Worm (Caenorhabditis elegans) whole organism, young adult: ENCODE results near the gene col-147.

Experiments
- T26A5.8 ChIP-seq: sonication (generic microtip); optimal IDR thresholded peaks from 2 replicates; lab custom pipeline; 2016; ENCODE audit warnings: missing genetic modification characterization, missing compliant biosample characterization
- Y53G8AR.9 ChIP-seq: fragments of 200-800 bp; sonication (Bioruptor generic); conservative IDR thresholded peaks from 2 replicates; pipeline ENCODE4 v1.3.6; 2022; ENCODE audit warnings: missing genetic modification reagents, missing genetic modification characterization, missing compliant biosample characterization
- attf-6 ChIP-seq: fragments of 200-800 bp; sonication (Bioruptor generic); IDR thresholded peaks from 2 replicates; pipeline ENCODE4 v1.3.6; 2022; ENCODE audit warnings: missing genetic modification reagents, missing genetic modification characterization, missing compliant biosample characterization
- dox-1 ChIP-seq: fragments of 200-800 bp; sonication (Bioruptor generic); IDR thresholded peaks from 2 replicates; pipeline ENCODE4 v1.3.6; 2022; ENCODE audit warnings: missing genetic modification reagents, missing genetic modification characterization, missing compliant biosample characterization
- let-526 ChIP-seq: fragments of 200-800 bp; sonication (Bioruptor generic); IDR thresholded peaks from 2 replicates; pipeline ENCODE4 v1.3.6; 2022; ENCODE audit warnings: missing genetic modification reagents, missing genetic modification characterization, missing compliant biosample characterization
- lin-40 ChIP-seq: sonication (generic microtip); optimal IDR thresholded peaks from 2 replicates; lab custom pipeline; 2016; ENCODE audit warnings: missing genetic modification characterization, mild to moderate bottlenecking, missing compliant biosample characterization, missing genotype, missing genetic modification reagents
- madf-6 ChIP-seq: fragments of 200-800 bp; sonication (Bioruptor generic); IDR thresholded peaks from 2 replicates; pipeline ENCODE4 v1.3.6; 2022; ENCODE audit warnings: missing genetic modification reagents, missing genetic modification characterization, missing compliant biosample characterization
- nfyb-1 ChIP-seq: fragments of 200-800 bp; sonication (Bioruptor generic); IDR thresholded peaks from 2 replicates; pipeline ENCODE4 v1.3.6; 2022; ENCODE audit warnings: missing genetic modification reagents, missing genetic modification characterization, missing compliant biosample characterization
- pha-4 ChIP-seq: fragments of 150-350 bp; sonication (generic microtip); optimal IDR thresholded peaks from 2 replicates; lab custom pipeline; 2014; ENCODE audit warnings: missing biosample characterization, missing genetic modification reagents, missing genetic modification characterization
- unc-62 ChIP-seq: fragments of 150-350 bp; optimal IDR thresholded peaks from 2 replicates; lab custom pipeline; 2014; ENCODE audit warnings: missing biosample characterization, missing genetic modification reagents, missing genetic modification characterization

ce11 chrV:9616130-9616529, 17.0 kb downstream of the col-147 start:
- TF ChIP-seq madf-6 (no peak), nfyb-1 (GFP tag; lab: Robert Waterston, UW) (no peak), let-526 (GFP tag; lab: Robert Waterston, UW) (no peak), Y53G8AR.9 (no peak), T26A5.8 (tag; lab: Kevin White, UChicago) (no peak), unc-62 (GFP tag; lab: Kevin White, UChicago) (no peak), dox-1 (GFP tag; lab: Robert Waterston, UW) (no peak), lin-40 (tag; lab: Kevin White, UChicago) (no peak), pha-4 (tag; lab: Kevin White, UChicago) (no peak), attf-6 (GFP tag; lab: Robert Waterston, UW) (no peak)
